Worm (Caenorhabditis elegans): ENCODE data around the gene F35C11.3.

Gene F35C11.3

DNA sequence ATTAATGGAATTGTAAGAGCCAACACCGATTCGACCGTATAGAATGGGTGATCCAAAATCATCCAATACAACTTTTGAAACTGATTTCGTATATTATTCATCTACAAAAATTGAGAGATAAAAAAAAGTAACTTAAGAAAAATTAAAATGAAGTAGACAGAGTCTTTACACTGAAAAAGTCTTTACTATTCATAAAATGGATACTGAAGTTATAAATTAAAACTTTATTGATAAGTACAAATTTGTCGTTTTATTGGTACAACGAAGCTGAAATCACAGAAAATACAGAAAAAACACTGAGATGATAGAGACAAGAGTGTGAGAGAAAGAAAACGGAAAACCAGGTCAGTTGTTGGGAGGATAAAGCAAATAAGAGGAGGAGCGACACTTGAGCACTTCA lies 32.2 kb upstream of the F35C11.3 start, which contains the start of gene M110.10:
TSS of gene M110.10 (minus strand) at position 101 of the 400 bp plus-strand sequence.
- TF ChIP-seq sem-2 (GFP tag; optimal IDR thresholded peaks at IDR 0.05) (no peak), blmp-1 (tag; optimal IDR thresholded peaks at IDR 0.05) (no peak), snpc-4 (tag; optimal IDR thresholded peaks at IDR 0.05) (no peak), tbx-8 (GFP tag; optimal IDR thresholded peaks at IDR 0.05) (no peak), unc-39 (tag; optimal IDR thresholded peaks at IDR 0.05) (no peak), lsy-2 (tag; optimal IDR thresholded peaks at IDR 0.05) (no peak), nhr-2 (tag; optimal IDR thresholded peaks at IDR 0.05) (no peak), nhr-76 (tag; optimal IDR thresholded peaks at IDR 0.05) (no peak), mls-2 (tag; optimal IDR thresholded peaks at IDR 0.05) (no peak), cnd-1 (tag; optimal IDR thresholded peaks at IDR 0.05) (no peak), unc-120 (tag; optimal IDR thresholded peaks at IDR 0.05; ENCODE audit: poor library complexity, severe bottlenecking) (no peak), flh-1 (GFP tag; optimal IDR thresholded peaks at IDR 0.05) (no peak), ceh-39 (tag; optimal IDR thresholded peaks at IDR 0.05) (no peak), lin-32 (GFP tag; optimal IDR thresholded peaks at IDR 0.05) (no peak), elt-3 (tag; optimal IDR thresholded peaks at IDR 0.05) (no peak), zip-8 (tag; optimal IDR thresholded peaks at IDR 0.05) (no peak), ztf-11 (tag; optimal IDR thresholded peaks at IDR 0.05) (no peak), pha-4 (tag; optimal IDR thresholded peaks at IDR 0.05) (no peak)

DNA sequence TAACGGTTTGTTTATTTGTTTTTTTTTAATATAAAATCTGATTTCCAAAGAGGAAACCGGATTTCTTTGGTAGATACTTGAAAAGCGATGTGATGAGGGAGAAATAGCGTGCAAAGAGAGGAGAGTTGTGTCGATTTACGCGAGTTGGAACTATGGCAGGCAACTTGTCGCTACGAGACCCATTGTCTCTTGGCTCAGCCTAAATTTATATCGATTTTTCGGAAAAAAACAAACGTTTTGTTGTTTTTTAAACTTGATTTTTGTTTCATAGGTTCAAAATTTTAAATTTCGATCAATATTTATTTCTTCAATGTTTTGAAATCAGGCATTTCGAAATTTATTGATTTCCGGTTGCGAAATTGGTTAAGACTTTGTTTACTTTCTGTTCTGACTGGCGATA lies 30.1 kb upstream of the F35C11.3 start, which contains the start of gene M110.3:
TSS of gene M110.3 (minus strand) at position 184 of the 400 bp plus-strand sequence.
- TF ChIP-seq flh-1 (GFP tag; optimal IDR thresholded peaks at IDR 0.05), result no peak
- TF ChIP-seq ceh-43 (GFP tag; optimal IDR thresholded peaks at IDR 0.05), result no peak
- no peak for TF ChIP-seq elt-3 (tag; optimal IDR thresholded peaks at IDR 0.05)
- TF ChIP-seq nhr-237 (tag; optimal IDR thresholded peaks at IDR 0.05), result peak; percentile 49
- TF ChIP-seq unc-62 (GFP tag; optimal IDR thresholded peaks at IDR 0.05), result no peak
- no peak for TF ChIP-seq ham-2 (GFP tag; optimal IDR thresholded peaks at IDR 0.05)
- TF ChIP-seq nhr-2 (tag; optimal IDR thresholded peaks at IDR 0.05), result no peak
- peak; percentile 41 for TF ChIP-seq unc-120 (tag; optimal IDR thresholded peaks at IDR 0.05; ENCODE audit: poor library complexity, severe bottlenecking)
- TF ChIP-seq sem-2 (GFP tag; optimal IDR thresholded peaks at IDR 0.05), result no peak
- no peak for TF ChIP-seq M03D4.4 (tag; optimal IDR thresholded peaks at IDR 0.05)
- peak; percentile 77 for TF ChIP-seq ces-1 (GFP tag; optimal IDR thresholded peaks at IDR 0.05)
- peak; percentile 20 for TF ChIP-seq hlh-1 (tag; optimal IDR thresholded peaks at IDR 0.05)
- TF ChIP-seq sptf-1 (tag; optimal IDR thresholded peaks at IDR 0.05), result no peak
- peak; percentile 72 for TF ChIP-seq mep-1 (tag; optimal IDR thresholded peaks at IDR 0.05)
- no peak for TF ChIP-seq ztf-11 (tag; optimal IDR thresholded peaks at IDR 0.05)
- no peak for TF ChIP-seq elt-1 (tag; optimal IDR thresholded peaks at IDR 0.05; ENCODE audit: borderline replicate concordance, insufficient read depth)
- no peak for TF ChIP-seq cnd-1 (tag; optimal IDR thresholded peaks at IDR 0.05)
- no peak for TF ChIP-seq nhr-12 (tag; optimal IDR thresholded peaks at IDR 0.05)
- no peak for TF ChIP-seq unc-39 (tag; optimal IDR thresholded peaks at IDR 0.05)
- no peak for TF ChIP-seq lin-32 (GFP tag; optimal IDR thresholded peaks at IDR 0.05)
- TF ChIP-seq nhr-28 (tag; optimal IDR thresholded peaks at IDR 0.05), result no peak
- peak; percentile 40 for TF ChIP-seq ceh-39 (tag; optimal IDR thresholded peaks at IDR 0.05)
- TF ChIP-seq bed-3 (GFP tag; optimal IDR thresholded peaks at IDR 0.05), result no peak
- TF ChIP-seq pha-4 (tag; optimal IDR thresholded peaks at IDR 0.05), result peak; percentile 22
- TF ChIP-seq tbx-8 (GFP tag; optimal IDR thresholded peaks at IDR 0.05), result no peak
- TF ChIP-seq mls-2 (tag; optimal IDR thresholded peaks at IDR 0.05), result no peak
- TF ChIP-seq blmp-1 (tag; optimal IDR thresholded peaks at IDR 0.05), result no peak
- no peak for TF ChIP-seq drap-1 (GFP tag; optimal IDR thresholded peaks at IDR 0.05)
- no peak for TF ChIP-seq lin-13 (tag; optimal IDR thresholded peaks at IDR 0.05)
- TF ChIP-seq ceh-83 (GFP tag; optimal IDR thresholded peaks at IDR 0.05), result no peak
- TF ChIP-seq lsy-2 (tag; optimal IDR thresholded peaks at IDR 0.05), result peak; percentile 26
- no peak for TF ChIP-seq zip-8 (tag; optimal IDR thresholded peaks at IDR 0.05)

DNA sequence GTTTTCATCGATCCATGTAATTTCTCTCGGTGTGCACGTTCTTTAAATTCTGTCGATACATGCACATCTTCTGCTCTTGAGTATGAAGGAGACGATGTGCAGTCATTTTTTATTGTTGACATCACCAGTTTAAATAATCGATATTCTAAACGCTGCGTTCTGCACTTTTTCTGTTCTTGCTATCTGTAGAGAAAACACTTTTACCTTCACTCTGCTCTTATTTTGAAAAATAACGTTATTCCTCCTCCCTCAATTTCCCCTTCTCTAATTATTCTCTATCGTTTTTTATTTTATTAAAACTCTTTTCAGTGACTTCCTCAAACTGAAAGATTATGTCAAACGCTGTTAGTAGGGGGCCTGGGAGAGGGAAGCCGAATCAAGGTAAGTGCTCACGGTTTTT lies 29.7 kb upstream of the F35C11.3 start, which contains the start of gene ifg-1:
TSS of gene ifg-1 (plus strand) at position 301 of the 400 bp plus-strand sequence.
- TF ChIP-seq drap-1 (GFP tag; optimal IDR thresholded peaks at IDR 0.05), result no peak
- no peak for TF ChIP-seq flh-1 (GFP tag; optimal IDR thresholded peaks at IDR 0.05)
- TF ChIP-seq tbx-8 (GFP tag; optimal IDR thresholded peaks at IDR 0.05), result no peak
- TF ChIP-seq unc-120 (tag; optimal IDR thresholded peaks at IDR 0.05; ENCODE audit: poor library complexity, severe bottlenecking), result no peak

DNA sequence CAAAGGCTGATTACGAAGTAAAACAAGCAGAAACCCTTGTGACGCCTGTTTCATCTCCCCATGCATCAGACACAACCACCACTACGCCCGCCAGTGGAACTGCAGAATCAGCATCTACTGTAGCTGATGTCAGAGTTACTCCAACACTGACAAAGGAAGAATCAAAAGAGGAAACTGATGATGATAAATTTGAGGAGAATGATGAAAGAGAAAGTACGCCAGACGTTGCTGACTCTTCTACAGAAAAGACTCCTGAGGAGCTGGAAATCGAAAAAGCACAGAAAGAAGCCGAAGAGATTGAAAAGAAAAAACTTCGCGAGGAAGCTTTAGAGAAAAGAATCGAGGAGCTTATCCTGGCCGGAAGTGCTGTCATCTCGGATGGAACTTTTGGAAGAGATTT lies 28.3 kb upstream of the F35C11.3 start:
- TF ChIP-seq bed-3 (GFP tag; optimal IDR thresholded peaks at IDR 0.05) (no peak), lin-13 (tag; optimal IDR thresholded peaks at IDR 0.05) (no peak), nhr-12 (tag; optimal IDR thresholded peaks at IDR 0.05) (no peak), sem-2 (GFP tag; optimal IDR thresholded peaks at IDR 0.05) (no peak), pha-4 (tag; optimal IDR thresholded peaks at IDR 0.05) (no peak), ceh-83 (GFP tag; optimal IDR thresholded peaks at IDR 0.05) (no peak), nhr-28 (tag; optimal IDR thresholded peaks at IDR 0.05) (no peak), unc-39 (tag; optimal IDR thresholded peaks at IDR 0.05) (no peak), drap-1 (GFP tag; optimal IDR thresholded peaks at IDR 0.05) (no peak), elt-1 (tag; optimal IDR thresholded peaks at IDR 0.05; ENCODE audit: borderline replicate concordance, insufficient read depth) (no peak), unc-120 (tag; optimal IDR thresholded peaks at IDR 0.05; ENCODE audit: poor library complexity, severe bottlenecking) (no peak), blmp-1 (tag; optimal IDR thresholded peaks at IDR 0.05) (no peak)
